Fruit fly (Drosophila melanogaster) whole organism, wandering third instar larva: Measurements from ENCODE around the gene CG8565.

Experiments
- CrebA ChIP-seq: fragments of 200-800 bp; sonication (Bioruptor generic); optimal IDR thresholded peaks from 2 replicates; lab custom pipeline; 2016; ENCODE audit warnings: missing biosample characterization, mild to moderate bottlenecking, missing genetic modification characterization, borderline replicate concordance
- Dfd ChIP-seq: fragments of >200 bp; optimal IDR thresholded peaks from 2 replicates; lab custom pipeline; 2017; ENCODE audit warnings: missing biosample characterization, missing genetic modification characterization
- Hr78 ChIP-seq: fragments of >200 bp; optimal IDR thresholded peaks from 2 replicates; lab custom pipeline; 2017; ENCODE audit warnings: missing biosample characterization, missing genetic modification characterization
- dmrt93B ChIP-seq: fragments of 200-800 bp; sonication (Bioruptor generic); optimal IDR thresholded peaks from 2 replicates; lab custom pipeline; 2018; ENCODE audit warnings: missing biosample characterization, mild to moderate bottlenecking, missing genetic modification characterization
- psq ChIP-seq: fragments of 200-800 bp; sonication (Bioruptor generic); optimal IDR thresholded peaks from 3 replicates; lab custom pipeline; 2017; ENCODE audit warnings: missing biosample characterization, mild to moderate bottlenecking, missing genetic modification characterization, moderate library complexity
- usp ChIP-seq: fragments of >200 bp; optimal IDR thresholded peaks from 2 replicates; lab custom pipeline; 2017; ENCODE audit warnings: missing biosample characterization, missing genetic modification characterization

dm6 chrX:15857601-15858284, 20.1 kb downstream of the CG8565 start, which contains the start of the genes CG46440 and Myb:
- TF ChIP-seq psq (no peak), Hr78 (GFP tag; lab: Kevin White, UChicago) (no peak), Dfd (no peak), CrebA (GFP tag; lab: Kevin White, UChicago) (no peak), dmrt93B (GFP tag; lab: Kevin White, UChicago) (no peak), usp (GFP tag; lab: Kevin White, UChicago) (no peak)
